Worm (Caenorhabditis elegans) whole organism, early embryonic: Measurements from ENCODE around the gene lmtr-2.

Source experiments
- B0310.2 ChIP-seq: sonication (generic microtip); optimal IDR thresholded peaks from 2 replicates; lab custom pipeline; 2016; ENCODE audit warnings: mild to moderate bottlenecking, missing genetic modification characterization, missing compliant biosample characterization
- F13C5.2 ChIP-seq: sonication (generic microtip); optimal IDR thresholded peaks from 2 replicates; lab custom pipeline; 2017; ENCODE audit warnings: mild to moderate bottlenecking, missing genetic modification characterization, inconsistent platforms, missing compliant biosample characterization
- aly-1 ChIP-seq: sonication (generic microtip); optimal IDR thresholded peaks from 2 replicates; lab custom pipeline; 2016; ENCODE audit warnings: missing genetic modification characterization, missing compliant biosample characterization
- ama-1 ChIP-seq: fragments of 150-350 bp; optimal IDR thresholded peaks from 2 replicates; lab custom pipeline; 2014
- ceh-13 ChIP-seq: fragments of 200-800 bp; sonication (Bioruptor generic); optimal IDR thresholded peaks from 2 replicates; lab custom pipeline; 2018; ENCODE audit warnings: mild to moderate bottlenecking, missing genetic modification characterization, missing compliant biosample characterization
- ceh-36 ChIP-seq: sonication (generic microtip); optimal IDR thresholded peaks from 2 replicates; lab custom pipeline; 2016; ENCODE audit warnings: missing genetic modification characterization, inconsistent platforms, missing compliant biosample characterization
- ets-7 ChIP-seq: sonication (generic microtip); optimal IDR thresholded peaks from 2 replicates; lab custom pipeline; 2016; ENCODE audit warnings: missing genotype, missing genetic modification characterization, missing compliant biosample characterization
- flt-1 ChIP-seq: fragments of 200-800 bp; sonication (Bioruptor generic); IDR thresholded peaks from 2 replicates; pipeline ENCODE4 v1.3.6; 2022; ENCODE audit warnings: missing genetic modification characterization, missing compliant biosample characterization
- hmbx-1 ChIP-seq: sonication (generic microtip); optimal IDR thresholded peaks from 2 replicates; lab custom pipeline; 2016; ENCODE audit warnings: mild to moderate bottlenecking, missing genetic modification characterization, missing compliant biosample characterization
- hmg-4 ChIP-seq: fragments of 200-800 bp; sonication (Bioruptor generic); optimal IDR thresholded peaks from 2 replicates; lab custom pipeline; 2018; ENCODE audit warnings: mild to moderate bottlenecking, missing genetic modification characterization, missing compliant biosample characterization
- hnd-1 ChIP-seq: sonication (generic microtip); optimal IDR thresholded peaks from 2 replicates; lab custom pipeline; 2016; ENCODE audit warnings: missing genetic modification characterization, missing compliant biosample characterization
- pes-1 ChIP-seq: fragments of 200-800 bp; sonication (Bioruptor generic); IDR thresholded peaks from 2 replicates; pipeline ENCODE4 v1.3.6; 2022; ENCODE audit warnings: missing genetic modification reagents, missing genetic modification characterization, missing compliant biosample characterization
- scrt-1 ChIP-seq: fragments of 200-800 bp; sonication (Bioruptor generic); IDR thresholded peaks from 2 replicates; pipeline ENCODE4 v1.3.6; 2022; ENCODE audit warnings: missing genetic modification characterization, missing compliant biosample characterization
- sea-1 ChIP-seq: fragments of 200-800 bp; sonication (Bioruptor generic); conservative IDR thresholded peaks from 2 replicates; pipeline ENCODE4 v1.3.6; 2022; ENCODE audit warnings: missing genetic modification characterization, missing compliant biosample characterization
- tbx-11 ChIP-seq: fragments of 200-800 bp; sonication (Bioruptor generic); IDR thresholded peaks from 2 replicates; pipeline ENCODE4 v1.3.6; 2022; ENCODE audit warnings: missing genetic modification characterization, missing compliant biosample characterization
- tbx-37 ChIP-seq: fragments of 200-800 bp; sonication (Bioruptor generic); conservative IDR thresholded peaks from 2 replicates; pipeline ENCODE4 v1.3.6; 2022; ENCODE audit warnings: missing genetic modification reagents, missing genetic modification characterization, missing compliant biosample characterization
- tra-4 ChIP-seq: sonication (generic microtip); optimal IDR thresholded peaks from 2 replicates; lab custom pipeline; 2017; ENCODE audit warnings: missing genetic modification characterization, missing compliant biosample characterization

lmtr-2 gene

DNA sequence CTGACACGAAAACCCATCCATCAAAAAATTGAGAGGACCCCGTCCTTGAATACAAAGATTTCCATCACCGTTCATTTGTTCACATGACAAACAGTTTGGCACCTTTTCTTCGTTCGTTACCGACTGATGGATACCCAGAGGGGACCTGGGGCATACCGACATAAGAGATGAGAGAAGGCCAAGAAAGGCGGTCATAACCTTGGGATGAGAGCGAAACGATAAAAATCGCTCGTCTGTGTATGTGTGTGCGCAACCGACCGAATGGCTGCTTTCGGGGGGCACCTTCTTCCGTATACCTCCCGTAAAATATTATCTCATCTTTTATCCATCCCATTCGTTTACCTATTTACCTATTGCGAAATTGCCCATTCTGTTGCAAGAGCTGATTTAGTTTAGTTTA is 34.1 kb upstream of the lmtr-2 start:
- TF ChIP-seq ceh-36 (tag; lab: Kevin White, UChicago) (no peak), F13C5.2 (no peak), hmbx-1 (no peak), hmg-4 (GFP tag; lab: Kevin White, UChicago) (peak; percentile 33)

DNA sequence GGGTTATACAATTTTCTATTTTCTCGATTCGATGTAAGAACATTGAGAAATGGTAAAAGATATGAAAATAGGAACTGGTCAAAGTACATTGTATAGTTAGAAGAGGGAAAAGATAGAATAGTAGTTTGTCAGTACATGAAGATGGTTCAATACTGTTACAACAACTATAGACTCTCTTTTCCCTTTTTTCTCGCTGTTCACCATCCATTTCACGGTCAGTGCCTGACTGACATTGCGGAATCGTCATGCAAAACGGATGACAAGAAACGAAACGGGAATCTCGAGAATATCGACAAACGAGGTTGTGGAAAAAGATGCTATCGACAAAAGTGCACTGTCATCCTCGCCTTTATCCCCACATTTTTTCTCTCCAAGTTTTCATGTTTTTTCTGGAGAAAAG is 32.8 kb upstream of the lmtr-2 start:
- TF ChIP-seq flt-1 (GFP tag; lab: Robert Waterston, UW): no peak
- no peak for TF ChIP-seq aly-1 (tag; lab: Kevin White, UChicago)
- no peak for TF ChIP-seq sea-1
- no peak for TF ChIP-seq tbx-11 (GFP tag; lab: Robert Waterston, UW)
- no peak for TF ChIP-seq tbx-37 (GFP tag; lab: Robert Waterston, UW)
- no peak for TF ChIP-seq ceh-36 (tag; lab: Kevin White, UChicago)
- TF ChIP-seq scrt-1: no peak
- TF ChIP-seq hmbx-1: no peak
- no peak for TF ChIP-seq ama-1 (lab: Kevin White, UChicago)
- no peak for TF ChIP-seq F13C5.2
- no peak for TF ChIP-seq B0310.2 (tag; lab: Kevin White, UChicago)
- no peak for TF ChIP-seq pes-1
- TF ChIP-seq hnd-1 (tag; lab: Kevin White, UChicago): no peak
- TF ChIP-seq ets-7 (tag; lab: Kevin White, UChicago): no peak
- TF ChIP-seq hmg-4 (GFP tag; lab: Kevin White, UChicago): no peak
- TF ChIP-seq tra-4: no peak
- no peak for TF ChIP-seq ceh-13

DNA sequence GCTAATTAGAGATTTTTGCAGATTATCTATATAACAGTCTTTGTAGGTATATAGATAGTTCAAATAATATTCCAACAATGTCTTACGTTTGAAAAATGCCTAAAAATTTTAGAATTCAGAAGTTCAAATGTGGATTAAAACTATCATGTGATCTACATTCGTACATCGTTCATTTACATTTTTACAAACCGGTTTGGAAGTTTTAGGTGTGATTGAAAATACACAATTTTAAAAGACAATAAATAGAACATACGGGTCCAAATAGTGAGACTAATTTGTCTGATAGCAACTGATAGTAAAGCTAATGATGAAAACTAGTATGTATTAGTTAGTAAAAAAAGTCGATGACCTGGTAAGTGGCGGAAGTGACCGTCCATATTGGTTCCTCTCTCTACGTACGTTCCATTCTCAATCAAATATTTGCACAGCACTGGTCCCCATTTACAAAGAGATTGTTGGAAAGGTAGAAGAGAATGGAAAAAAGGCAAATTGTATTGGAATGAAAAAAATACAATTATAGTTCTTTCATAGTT is 30.5 kb upstream of the lmtr-2 start:
- TF ChIP-seq tbx-37 (GFP tag; lab: Robert Waterston, UW): no peak
- TF ChIP-seq B0310.2 (tag; lab: Kevin White, UChicago): no peak
- no peak for TF ChIP-seq scrt-1
- no peak for TF ChIP-seq tra-4
- no peak for TF ChIP-seq sea-1
- TF ChIP-seq ama-1 (lab: Kevin White, UChicago): no peak
- TF ChIP-seq ceh-13: no peak
- no peak for TF ChIP-seq tbx-11 (GFP tag; lab: Robert Waterston, UW)
- TF ChIP-seq F13C5.2: no peak
- no peak for TF ChIP-seq flt-1 (GFP tag; lab: Robert Waterston, UW)
- no peak for TF ChIP-seq ets-7 (tag; lab: Kevin White, UChicago)
- TF ChIP-seq hmg-4 (GFP tag; lab: Kevin White, UChicago): no peak
- TF ChIP-seq hmbx-1: no peak
- no peak for TF ChIP-seq hnd-1 (tag; lab: Kevin White, UChicago)
- TF ChIP-seq aly-1 (tag; lab: Kevin White, UChicago): no peak
- TF ChIP-seq ceh-36 (tag; lab: Kevin White, UChicago): no peak
- no peak for TF ChIP-seq pes-1

DNA sequence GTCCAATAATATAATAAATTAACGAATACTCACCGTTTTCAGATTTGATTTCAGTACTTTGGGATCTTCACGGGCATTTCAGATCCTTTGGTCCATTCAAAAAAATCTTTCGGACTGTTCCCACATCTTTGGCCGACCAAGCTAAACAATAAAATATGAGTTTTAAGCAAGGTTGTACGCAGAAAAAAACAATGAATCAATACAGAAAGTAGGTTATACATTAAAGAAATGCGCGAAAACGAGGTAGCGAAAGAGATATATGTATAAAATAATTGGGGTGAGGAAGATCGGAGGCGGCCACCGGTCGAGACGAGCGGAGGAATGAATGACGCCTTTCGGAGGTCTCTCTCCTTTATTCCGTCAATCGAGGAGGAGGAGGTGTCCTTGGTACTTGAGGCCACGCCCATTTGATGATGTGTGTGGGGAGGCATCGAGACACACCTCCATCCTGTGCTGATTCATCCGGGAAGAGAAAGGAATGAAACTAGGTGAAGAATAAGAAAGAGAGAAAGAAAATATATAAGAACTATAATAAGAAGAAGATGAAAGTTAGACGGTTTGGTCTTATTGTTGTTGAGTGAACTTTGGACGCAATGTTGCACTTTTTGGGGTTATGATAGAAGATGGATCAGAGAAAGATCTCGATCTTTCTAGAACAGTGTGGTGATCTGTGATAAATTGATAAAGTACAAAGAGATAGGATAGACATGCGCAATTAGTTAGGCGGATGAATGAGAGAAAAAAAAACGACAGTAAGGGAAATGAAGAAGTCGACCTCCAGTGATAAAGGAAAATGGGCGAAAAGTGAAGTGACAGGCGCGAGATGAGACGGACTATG is 29.6 kb upstream of the lmtr-2 start:
- TF ChIP-seq flt-1 (GFP tag; lab: Robert Waterston, UW) (no peak), ceh-36 (tag; lab: Kevin White, UChicago) (peak; percentile 2), hmg-4 (GFP tag; lab: Kevin White, UChicago) (peak; percentile 3), F13C5.2 (no peak), ama-1 (lab: Kevin White, UChicago) (peak; percentile 82)

DNA sequence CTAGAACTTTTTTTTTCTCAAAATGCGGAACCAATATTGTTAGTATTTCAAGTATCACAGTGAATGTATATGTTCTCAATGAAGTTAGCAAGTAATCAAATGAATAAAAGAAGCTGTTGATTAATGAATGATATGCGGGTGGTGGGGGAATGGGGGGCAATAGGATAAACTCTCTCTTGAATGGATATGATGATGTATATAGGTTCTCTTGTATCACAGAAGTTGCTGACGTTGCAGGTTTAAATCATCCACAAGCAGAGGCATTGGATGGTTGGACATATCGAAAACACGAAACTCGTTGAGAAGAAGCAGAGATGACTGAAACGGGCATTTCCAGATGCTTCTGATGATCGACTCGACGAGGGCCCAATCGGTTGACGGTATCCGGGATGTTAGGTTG is 28.7 kb upstream of the lmtr-2 start:
- 0 out of 2 replicates have a peak, but pooled peaks have one; percentile 28 for TF ChIP-seq sea-1
- TF ChIP-seq hmbx-1: no peak
- TF ChIP-seq hnd-1 (tag; lab: Kevin White, UChicago): no peak
- peak; percentile 57 for TF ChIP-seq ama-1 (lab: Kevin White, UChicago)

DNA sequence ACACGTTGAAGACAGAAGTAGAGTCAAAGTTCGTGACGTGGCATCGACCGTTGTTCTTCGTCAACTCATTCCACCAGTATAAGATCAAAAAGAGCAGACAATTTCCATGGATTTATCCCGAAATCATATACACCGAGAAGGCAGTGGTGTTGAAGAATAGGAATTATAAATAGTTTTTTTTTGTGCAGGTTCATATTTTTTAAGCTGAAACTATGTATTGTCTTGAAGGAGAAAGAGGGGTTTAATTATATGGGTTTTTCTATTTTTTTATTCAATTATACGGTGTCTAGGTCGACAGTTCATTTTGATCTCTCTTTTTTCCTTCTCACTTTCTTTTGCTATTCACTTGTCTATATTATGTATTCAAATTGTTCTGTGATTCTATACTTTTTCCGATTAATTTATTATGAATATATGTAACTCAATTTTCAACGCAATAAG is 28.2 kb upstream of the lmtr-2 start:
- TF ChIP-seq flt-1 (GFP tag; lab: Robert Waterston, UW) (peak; percentile 13; the same call in 1 of the 2 replicates), scrt-1 (no peak), ceh-36 (tag; lab: Kevin White, UChicago) (no peak), ama-1 (lab: Kevin White, UChicago) (peak; percentile 62), B0310.2 (tag; lab: Kevin White, UChicago) (peak; percentile 41), aly-1 (tag; lab: Kevin White, UChicago) (no peak), pes-1 (no peak), ets-7 (tag; lab: Kevin White, UChicago) (no peak), ceh-13 (no peak), hmg-4 (GFP tag; lab: Kevin White, UChicago) (no peak)

DNA sequence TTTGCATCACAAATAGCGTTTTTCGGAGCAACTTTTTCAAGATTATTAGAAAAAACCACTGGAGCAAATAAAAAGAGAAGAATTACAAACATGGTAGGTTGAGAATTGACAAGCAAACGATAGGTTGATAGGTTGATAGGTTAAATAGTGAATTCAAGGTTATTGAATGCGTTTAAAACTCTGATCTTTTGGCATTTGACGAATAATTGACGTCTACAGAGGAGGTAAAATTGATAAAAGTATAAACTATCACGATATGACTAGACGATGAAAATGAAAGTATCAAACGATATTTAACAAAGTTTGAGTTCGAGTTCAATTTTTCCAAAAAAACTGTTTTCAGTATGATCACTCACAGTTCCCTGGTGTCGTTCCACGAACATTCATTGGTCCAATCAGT is 25.0 kb upstream of the lmtr-2 start, which contains the start of gene ZC513.14:
Gene ZC513.14, minus strand, starts transcription at position 101 of the 400 bp plus-strand sequence.
- TF ChIP-seq aly-1 (tag; lab: Kevin White, UChicago): no peak
- no peak for TF ChIP-seq B0310.2 (tag; lab: Kevin White, UChicago)
- TF ChIP-seq ceh-36 (tag; lab: Kevin White, UChicago): no peak
- TF ChIP-seq scrt-1: no peak
- no peak for TF ChIP-seq ama-1 (lab: Kevin White, UChicago)
- no peak for TF ChIP-seq ceh-13
- no peak for TF ChIP-seq ets-7 (tag; lab: Kevin White, UChicago)
- TF ChIP-seq tbx-37 (GFP tag; lab: Robert Waterston, UW): no peak
- no peak for TF ChIP-seq hnd-1 (tag; lab: Kevin White, UChicago)
- TF ChIP-seq tbx-11 (GFP tag; lab: Robert Waterston, UW): no peak
